Worm (Caenorhabditis elegans): Measurements from ENCODE around the gene srd-74.
A peak's percentile ranks its signal among the peaks of the same experiment; 100 is the strongest.

Gene srd-74

ce11 chrIII:11794389-11794788 is 12.5 kb downstream of the srd-74 start:
- peak; percentile 28; the same call in 1 of the 2 replicates for TF ChIP-seq egrh-3 (GFP tag; IDR thresholded peaks at IDR 0.05)
- TF ChIP-seq F57C9.4 (tag; optimal IDR thresholded peaks at IDR 0.05) = no peak
- peak; percentile 80 for TF ChIP-seq zfh-2 (GFP tag; conservative IDR thresholded peaks at IDR 0.05)
- TF ChIP-seq ztf-3 (GFP tag; optimal IDR thresholded peaks at IDR 0.05) = no peak
- no peak for TF ChIP-seq tbx-9 (tag; optimal IDR thresholded peaks at IDR 0.05; ENCODE audit: borderline replicate concordance)
- TF ChIP-seq sea-2 (GFP tag; IDR thresholded peaks at IDR 0.05) = no peak

ce11 chrIII:11795448-11795847 is 13.5 kb downstream of the srd-74 start, which contains the start of gene twk-39:
Gene twk-39, plus strand, starts transcription at chrIII:11795748.
- TF ChIP-seq ceh-91 (GFP tag; IDR thresholded peaks at IDR 0.05) (no peak), lsy-27 (tag; optimal IDR thresholded peaks at IDR 0.05; ENCODE audit: borderline replicate concordance, insufficient read depth) (no peak), pha-4 (tag; optimal IDR thresholded peaks at IDR 0.05) (no peak), rec-8 (tag; optimal IDR thresholded peaks at IDR 0.05) (no peak), dpff-1 (tag; optimal IDR thresholded peaks at IDR 0.05) (no peak), athp-1 (tag; optimal IDR thresholded peaks at IDR 0.05) (no peak), nfya-2 (GFP tag; IDR thresholded peaks at IDR 0.05) (no peak), B0035.1 (tag; optimal IDR thresholded peaks at IDR 0.05) (no peak), tlf-1 (GFP tag; optimal IDR thresholded peaks at IDR 0.05) (no peak), ztf-25 (GFP tag; IDR thresholded peaks at IDR 0.05) (no peak), pbrm-1 (GFP tag; IDR thresholded peaks at IDR 0.05) (no peak)

ce11 chrIII:11806695-11807094 is 24.8 kb downstream of the srd-74 start, which contains the start of gene C18D11.7:
Gene C18D11.7, minus strand, starts transcription at chrIII:11806795.
- no peak for TF ChIP-seq let-526 (GFP tag; IDR thresholded peaks at IDR 0.05)
- TF ChIP-seq madf-8 (GFP tag; conservative IDR thresholded peaks at IDR 0.05) = no peak
- TF ChIP-seq ztf-6 (GFP tag; IDR thresholded peaks at IDR 0.05) = no peak
- no peak for TF ChIP-seq zfh-2 (GFP tag; conservative IDR thresholded peaks at IDR 0.05)
- no peak for TF ChIP-seq ztf-28 (GFP tag; IDR thresholded peaks at IDR 0.05)

- no peak for TF ChIP-seq ekl-4 (GFP tag; IDR thresholded peaks at IDR 0.05)
- no peak for TF ChIP-seq ztf-26 (tag; optimal IDR thresholded peaks at IDR 0.05)
- no peak for TF ChIP-seq ceh-100 (GFP tag; IDR thresholded peaks at IDR 0.05)
- TF ChIP-seq F39B2.1 (GFP tag; IDR thresholded peaks at IDR 0.05) = no peak
- TF ChIP-seq lir-1 (GFP tag; conservative IDR thresholded peaks at IDR 0.05) = no peak
- no peak for TF ChIP-seq tlf-1 (GFP tag; optimal IDR thresholded peaks at IDR 0.05)
- no peak for TF ChIP-seq rpc-1 (optimal IDR thresholded peaks at IDR 0.05)
- TF ChIP-seq rpc-1 (tag; optimal IDR thresholded peaks at IDR 0.05) = no peak
Observed at ce11 chrIII:11807418-11807817, 25.5 kb downstream of the srd-74 start, which contains the start of gene C18D11.10. Gene C18D11.10, plus strand, starts transcription at chrIII:11807718.

ce11 chrIII:11808818-11809217 is 26.9 kb downstream of the srd-74 start, which contains the start of gene C18D11.9:
Gene C18D11.9, plus strand, starts transcription at chrIII:11809118.
- no peak for TF ChIP-seq zim-3 (tag; optimal IDR thresholded peaks at IDR 0.05)
- TF ChIP-seq ztf-25 (GFP tag; IDR thresholded peaks at IDR 0.05) = no peak
- TF ChIP-seq bed-2 (GFP tag; IDR thresholded peaks at IDR 0.05) = no peak
- no peak for TF ChIP-seq hmg-20 (GFP tag; IDR thresholded peaks at IDR 0.05)
- TF ChIP-seq D2030.7 (GFP tag; IDR thresholded peaks at IDR 0.05) = no peak
- TF ChIP-seq hlh-26 (GFP tag; conservative IDR thresholded peaks at IDR 0.05) = no peak
- no peak for TF ChIP-seq Y56A3A.18 (GFP tag; IDR thresholded peaks at IDR 0.05)
- no peak for TF ChIP-seq nhr-179 (tag; optimal IDR thresholded peaks at IDR 0.05)
- no peak for TF ChIP-seq B0336.3 (GFP tag; IDR thresholded peaks at IDR 0.05)
- TF ChIP-seq cebp-2 (GFP tag; IDR thresholded peaks at IDR 0.05) = no peak
- no peak for TF ChIP-seq Y79H2A.3 (GFP tag; conservative IDR thresholded peaks at IDR 0.05)
- no peak for TF ChIP-seq dpff-1 (tag; optimal IDR thresholded peaks at IDR 0.05)
- no peak for TF ChIP-seq ccch-3 (GFP tag; optimal IDR thresholded peaks at IDR 0.05)
